Worm (Caenorhabditis elegans): ENCODE data around the gene pmp-2.
A peak's percentile ranks its signal among the peaks of the same experiment; 100 is the strongest.

The pmp-2 gene

ce11 chrII:6913309-6913708, 25.7 kb upstream of the pmp-2 start, which contains the start of gene cyn-10 (continued):
- TF ChIP-seq ets-5 (GFP tag; IDR thresholded peaks at IDR 0.05) (no peak), hlh-4 (tag; optimal IDR thresholded peaks at IDR 0.05) (peak; percentile 91), dsc-1 (tag; optimal IDR thresholded peaks at IDR 0.05) (peak; percentile 97), mdl-1 (tag; optimal IDR thresholded peaks at IDR 0.05) (peak in 1 of 2 experiments; percentile 29), ztf-4 (tag; optimal IDR thresholded peaks at IDR 0.05) (peak; percentile 66), vab-15 (tag; optimal IDR thresholded peaks at IDR 0.05) (peak; percentile 72), nhr-90 (tag; optimal IDR thresholded peaks at IDR 0.05; ENCODE audit: poor library complexity) (peak; percentile 96), ceh-90 (tag; optimal IDR thresholded peaks at IDR 0.05) (peak; percentile 99), snu-23 (GFP tag; optimal IDR thresholded peaks at IDR 0.05) (peak; percentile 89), fos-1 (tag; optimal IDR thresholded peaks at IDR 0.05) (no peak), mab-9 (GFP tag; IDR thresholded peaks at IDR 0.05) (peak; percentile 95), ama-1 (optimal IDR thresholded peaks at IDR 0.05) (no peak), pag-3 (tag; optimal IDR thresholded peaks at IDR 0.05; ENCODE audit: borderline replicate concordance, insufficient read depth) (no peak), aly-2 (tag; optimal IDR thresholded peaks at IDR 0.05) (no peak), ceh-8 (GFP tag; optimal IDR thresholded peaks at IDR 0.05) (peak; percentile 75), fkh-8 (tag; optimal IDR thresholded peaks at IDR 0.05) (peak; percentile 77), skn-1 (tag; optimal IDR thresholded peaks at IDR 0.05) (peak; percentile 58), efl-3 (GFP tag; optimal IDR thresholded peaks at IDR 0.05) (peak; percentile 75), unc-86 (tag; optimal IDR thresholded peaks at IDR 0.05) (peak; percentile 84), C34B4.2 (tag; optimal IDR thresholded peaks at IDR 0.05) (peak; percentile 13), nhr-237 (tag; optimal IDR thresholded peaks at IDR 0.05) (no peak), sptf-1 (tag; optimal IDR thresholded peaks at IDR 0.05) (no peak), nhr-19 (GFP tag; conservative IDR thresholded peaks at IDR 0.05) (peak; percentile 95), xbp-1 (tag; optimal IDR thresholded peaks at IDR 0.05) (peak; percentile 92), grh-1 (GFP tag; IDR thresholded peaks at IDR 0.05) (peak; percentile 84), ceh-82 (tag; optimal IDR thresholded peaks at IDR 0.05) (peak; percentile 67 to 80 (median 72)), elt-2 (tag; optimal IDR thresholded peaks at IDR 0.05) (peak; percentile 82), F16B12.6 (tag; optimal IDR thresholded peaks at IDR 0.05) (peak; percentile 30), fkh-4 (tag; optimal IDR thresholded peaks at IDR 0.05; ENCODE audit: borderline replicate concordance) (peak; percentile 98), isw-1 (GFP tag; IDR thresholded peaks at IDR 0.05) (peak; percentile 87), hpl-2 (GFP tag; optimal IDR thresholded peaks at IDR 0.05) (no peak), nhr-85 (tag) (peak; percentile 96), tbx-2 (tag; optimal IDR thresholded peaks at IDR 0.05) (peak; percentile 94), mep-1 (tag; optimal IDR thresholded peaks at IDR 0.05) (peak; percentile 66), lir-3 (tag; optimal IDR thresholded peaks at IDR 0.05; ENCODE audit: poor library complexity) (peak; percentile 97), tlp-1 (tag; optimal IDR thresholded peaks at IDR 0.05) (no peak), lin-15B (tag; optimal IDR thresholded peaks at IDR 0.05) (peak; percentile 38), pqm-1 (tag; optimal IDR thresholded peaks at IDR 0.05) (no peak), nhr-12 (tag; optimal IDR thresholded peaks at IDR 0.05) (no peak), nhr-71 (tag; optimal IDR thresholded peaks at IDR 0.05) (peak; percentile 94), aha-1 (tag; optimal IDR thresholded peaks at IDR 0.05) (no peak), sup-37 (GFP tag; optimal IDR thresholded peaks at IDR 0.05) (peak; percentile 71), lin-39 (tag; optimal IDR thresholded peaks at IDR 0.05) (peak; percentile 52), lin-13 (GFP tag; optimal IDR thresholded peaks at IDR 0.05) (peak; percentile 31), nhr-47 (tag; optimal IDR thresholded peaks at IDR 0.05) (peak; percentile 96), elt-3 (tag; optimal IDR thresholded peaks at IDR 0.05) (peak in 2 of 6 experiments; percentile 52 to 71), blmp-1 (tag; optimal IDR thresholded peaks at IDR 0.05) (peak; percentile 61), fkh-10 (GFP tag; optimal IDR thresholded peaks at IDR 0.05) (no peak), ces-1 (GFP tag; optimal IDR thresholded peaks at IDR 0.05) (no peak), lin-14 (GFP tag; optimal IDR thresholded peaks at IDR 0.05) (peak; percentile 81), nhr-20 (tag; optimal IDR thresholded peaks at IDR 0.05) (peak; percentile 92), C04F5.9 (tag; optimal IDR thresholded peaks at IDR 0.05) (peak; percentile 95), nhr-76 (tag; optimal IDR thresholded peaks at IDR 0.05) (no peak)
